Fruit fly (Drosophila melanogaster) whole organism, pupa: ENCODE measurements around the gene CG14400.

Experiments used
- CG10348 ChIP-seq: fragments of 200-800 bp; sonication (Bioruptor generic); IDR thresholded peaks from 2 replicates; pipeline ENCODE4 v1.3.6; 2022; ENCODE audit warnings: missing biosample characterization, missing genetic modification characterization
- CG13204 ChIP-seq: fragments of 200-800 bp; sonication (Bioruptor generic); optimal IDR thresholded peaks from 2 replicates; lab custom pipeline; 2018; ENCODE audit warnings: missing biosample characterization, mild to moderate bottlenecking, missing genetic modification characterization, moderate library complexity
- CG9948 ChIP-seq: fragments of 200-800 bp; sonication (Bioruptor generic); optimal IDR thresholded peaks from 2 replicates; lab custom pipeline; 2018; ENCODE audit warnings: missing biosample characterization, mild to moderate bottlenecking, missing genetic modification characterization, moderate library complexity
- EcR ChIP-seq: fragments of 200-800 bp; sonication (Bioruptor generic); optimal IDR thresholded peaks from 3 replicates; lab custom pipeline; 2019; ENCODE audit warnings: missing biosample characterization, missing genetic modification characterization, mild to moderate bottlenecking, moderate library complexity, missing genetic modification reagents
- Pif1B ChIP-seq: fragments of 200-800 bp; sonication (Bioruptor generic); optimal IDR thresholded peaks from 3 replicates; lab custom pipeline; 2016; ENCODE audit warnings: missing biosample characterization, missing genetic modification characterization

dm6 chr2L:20889857-20890606 is 32.3 kb upstream of the CG14400 start:
- TF ChIP-seq Pif1B (GFP tag; lab: Kevin White, UChicago) (no peak), EcR (GFP tag; lab: Kevin White, UChicago) (no peak), CG10348 (GFP tag; lab: Robert Waterston, UW) (no peak), CG9948 (tag; lab: Kevin White, UChicago) (no peak), CG13204 (no peak)
